Worm (Caenorhabditis elegans) whole organism, L1 larva: ENCODE measurements around the gene sodh-2.

Experiments
- Y116A8C.19 ChIP-seq: sonication (generic microtip); optimal IDR thresholded peaks from 2 replicates; lab custom pipeline; 2016; ENCODE audit warnings: missing compliant biosample characterization, missing genetic modification characterization, borderline replicate concordance
- aha-1 ChIP-seq: fragments of 150-350 bp; optimal IDR thresholded peaks from 2 replicates; lab custom pipeline; 2014; ENCODE audit warnings: missing biosample characterization, missing genetic modification characterization
- fkh-8 ChIP-seq: sonication (generic microtip); optimal IDR thresholded peaks from 2 replicates; lab custom pipeline; 2016; ENCODE audit warnings: mild to moderate bottlenecking, missing genetic modification characterization, missing compliant biosample characterization
- lin-14 ChIP-seq: fragments of 200-800 bp; sonication (Bioruptor generic); optimal IDR thresholded peaks from 2 replicates; lab custom pipeline; 2018; ENCODE audit warnings: mild to moderate bottlenecking, missing genetic modification characterization, moderate library complexity, missing compliant biosample characterization
- lin-35 ChIP-seq, 2 experiments: fragments of 150-350 bp; optimal IDR thresholded peaks; 2 replicates each; lab custom pipeline; 2014; ENCODE audit warnings: missing biosample characterization in 2 of 2, missing genetic modification characterization in 2 of 2, missing genetic modification reagents in 2 of 2
- mdl-1 ChIP-seq, 2 experiments: fragments of 150-350 bp; optimal IDR thresholded peaks; 2 replicates each; lab custom pipeline; 2014 to 2017; ENCODE audit warnings: missing biosample characterization in 2 of 2, missing genetic modification characterization in 2 of 2, inconsistent platforms in 1 of 2
- skn-1 ChIP-seq: fragments of 150-350 bp; optimal IDR thresholded peaks from 2 replicates; lab custom pipeline; 2014; ENCODE audit warnings: missing biosample characterization, missing genetic modification characterization
- snpc-4 ChIP-seq: fragments of 150-350 bp; optimal IDR thresholded peaks from 2 replicates; lab custom pipeline; 2014; ENCODE audit warnings: missing biosample characterization, missing genetic modification characterization
- unc-62 ChIP-seq: fragments of 150-350 bp; optimal IDR thresholded peaks from 2 replicates; lab custom pipeline; 2014; ENCODE audit warnings: missing biosample characterization, missing genetic modification reagents, missing genetic modification characterization

- no peak for TF ChIP-seq skn-1 (tag; lab: Kevin White, UChicago)
- no peak for TF ChIP-seq unc-62 (GFP tag; lab: Kevin White, UChicago)
- TF ChIP-seq Y116A8C.19 (tag; lab: Kevin White, UChicago) = no peak
- TF ChIP-seq fkh-8 (tag; lab: Kevin White, UChicago) = no peak
- no peak for TF ChIP-seq snpc-4 (tag; lab: Kevin White, UChicago)
- no peak for TF ChIP-seq lin-14 (GFP tag; lab: Kevin White, UChicago)
- TF ChIP-seq lin-35 (GFP tag; optimal IDR thresholded peaks at IDR 0.05; lab: Kevin White, UChicago) = no peak
- no peak for TF ChIP-seq mdl-1 (tag; optimal IDR thresholded peaks at IDR 0.05; lab: Kevin White, UChicago)
- no peak for TF ChIP-seq aha-1 (tag; lab: Kevin White, UChicago)
Observed at ce11 chrV:11937710-11938109, 46.7 kb upstream of the sodh-2 start, which contains the start of gene gpla-1.
